Worm (Caenorhabditis elegans): ENCODE measurements around the gene lipl-3.

The lipl-3 gene

ce11 chrV:482860-483259 is 41.2 kb downstream of the lipl-3 start:
- TF ChIP-seq sdc-2 (tag; optimal IDR thresholded peaks at IDR 0.05) (no peak), nfya-1 (tag; optimal IDR thresholded peaks at IDR 0.05) (peak; percentile 34)

ce11 chrV:479046-479445 is 45.0 kb downstream of the lipl-3 start:
- TF ChIP-seq nhr-232 (tag; optimal IDR thresholded peaks at IDR 0.05) (no peak), ceh-34 (tag; optimal IDR thresholded peaks at IDR 0.05) (no peak), lim-6 (tag; optimal IDR thresholded peaks at IDR 0.05) (no peak)

- TF ChIP-seq ahr-1 (tag; optimal IDR thresholded peaks at IDR 0.05) = no peak
- TF ChIP-seq npax-4 (tag; optimal IDR thresholded peaks at IDR 0.05) = no peak
- no peak for TF ChIP-seq ceh-14 (tag; optimal IDR thresholded peaks at IDR 0.05)
- no peak for TF ChIP-seq ets-4 (tag; optimal IDR thresholded peaks at IDR 0.05)
- no peak for TF ChIP-seq ceh-24 (tag; optimal IDR thresholded peaks at IDR 0.05)
- TF ChIP-seq sox-2 (GFP tag; IDR thresholded peaks at IDR 0.05) = no peak
- TF ChIP-seq odd-2 (tag; optimal IDR thresholded peaks at IDR 0.05) = no peak
- TF ChIP-seq pha-2 (tag; optimal IDR thresholded peaks at IDR 0.05) = no peak
- no peak for TF ChIP-seq ceh-45 (GFP tag; IDR thresholded peaks at IDR 0.05)
- no peak for TF ChIP-seq ceh-9 (tag; optimal IDR thresholded peaks at IDR 0.05)
- no peak for TF ChIP-seq ztf-16 (tag; optimal IDR thresholded peaks at IDR 0.05)
- TF ChIP-seq hlh-13 (GFP tag; optimal IDR thresholded peaks at IDR 0.05) = no peak
- no peak for TF ChIP-seq tbx-7 (tag; optimal IDR thresholded peaks at IDR 0.05)
These were observed 46.3 kb downstream of the lipl-3 start, which contains the start of gene nhr-55 for ce11 chrV:477664-478212. TSS of gene nhr-55 (plus strand) at chrV:478162.

- TF ChIP-seq hlh-15 (tag; optimal IDR thresholded peaks at IDR 0.05) = no peak
- no peak for TF ChIP-seq zip-5 (tag; optimal IDR thresholded peaks at IDR 0.05)
- no peak for TF ChIP-seq pax-1 (tag; optimal IDR thresholded peaks at IDR 0.05)
- no peak for TF ChIP-seq nfya-1 (tag; optimal IDR thresholded peaks at IDR 0.05)
- no peak for TF ChIP-seq unc-42 (tag; optimal IDR thresholded peaks at IDR 0.05)
- no peak for TF ChIP-seq sdc-2 (tag; optimal IDR thresholded peaks at IDR 0.05)
- no peak for TF ChIP-seq unc-55 (GFP tag; optimal IDR thresholded peaks at IDR 0.05)
- no peak for TF ChIP-seq ceh-45 (GFP tag; IDR thresholded peaks at IDR 0.05)
- no peak for TF ChIP-seq hlh-8 (tag; optimal IDR thresholded peaks at IDR 0.05)
- no peak for TF ChIP-seq K09A11.1 (tag; optimal IDR thresholded peaks at IDR 0.05; ENCODE audit: insufficient read depth)
- TF ChIP-seq ceh-48 (tag; optimal IDR thresholded peaks at IDR 0.05) = no peak
- no peak for TF ChIP-seq pat-9 (tag; optimal IDR thresholded peaks at IDR 0.05)
These were observed 49.5 kb downstream of the lipl-3 start, which contains the start of gene nhr-99 for ce11 chrV:474516-474915. TSS of gene nhr-99 (plus strand) at chrV:474778.

ce11 chrV:472589-472988 is 51.4 kb downstream of the lipl-3 start, which contains the start of gene srt-31:
TSS of gene srt-31 (plus strand) at chrV:472889.
- TF ChIP-seq pag-3 (tag; optimal IDR thresholded peaks at IDR 0.05; ENCODE audit: borderline replicate concordance) (no peak), syd-9 (tag; optimal IDR thresholded peaks at IDR 0.05) (no peak), ets-4 (tag; optimal IDR thresholded peaks at IDR 0.05) (no peak), nhr-11 (tag; optimal IDR thresholded peaks at IDR 0.05) (no peak), ztf-16 (tag; optimal IDR thresholded peaks at IDR 0.05) (no peak), odd-2 (tag; optimal IDR thresholded peaks at IDR 0.05) (no peak), ceh-14 (tag; optimal IDR thresholded peaks at IDR 0.05) (no peak), pat-9 (tag; optimal IDR thresholded peaks at IDR 0.05) (no peak), ceh-34 (tag; optimal IDR thresholded peaks at IDR 0.05) (no peak), dmd-4 (tag; optimal IDR thresholded peaks at IDR 0.05; ENCODE audit: borderline replicate concordance) (no peak), ceh-31 (tag; optimal IDR thresholded peaks at IDR 0.05) (no peak), F13H6.1 (tag; optimal IDR thresholded peaks at IDR 0.05) (no peak), tbx-2 (tag; optimal IDR thresholded peaks at IDR 0.05) (no peak), ceh-2 (tag; optimal IDR thresholded peaks at IDR 0.05) (no peak), zip-5 (tag; optimal IDR thresholded peaks at IDR 0.05) (no peak), elt-2 (tag; optimal IDR thresholded peaks at IDR 0.05) (no peak)
